Fruit fly (Drosophila melanogaster): Measurements from ENCODE around the gene CG7377.

The CG7377 gene

dm6 chr3L:11586794-11587462 is 2.6 kb upstream of the CG7377 start:
- no peak for TF ChIP-seq CTCF (optimal IDR thresholded peaks at IDR 0.05)
- no peak for TF ChIP-seq CG8478 (optimal IDR thresholded peaks at IDR 0.05)

dm6 chr3L:11587720-11588580 is 1.5 kb upstream of the CG7377 start, which contains the start of gene rt:
TSS of gene rt (minus strand) at chr3L:11587770.
- TF ChIP-seq CTCF (optimal IDR thresholded peaks at IDR 0.05) (no peak), CG8478 (optimal IDR thresholded peaks at IDR 0.05) (no peak)

- TF ChIP-seq CG8478 (optimal IDR thresholded peaks at IDR 0.05) (no peak), CTCF (optimal IDR thresholded peaks at IDR 0.05) (no peak)
Measured at dm6 chr3L:11588594-11588993, 901 bp upstream of the CG7377 start.

- no peak for TF ChIP-seq CG8478 (optimal IDR thresholded peaks at IDR 0.05)
Measured at dm6 chr3L:11591131-11591530, 1.6 kb downstream of the CG7377 start, which contains the start of gene CG33268. TSS of gene CG33268 (minus strand) at chr3L:11591231.

- TF ChIP-seq CG8478 (optimal IDR thresholded peaks at IDR 0.05) (no peak), CTCF (optimal IDR thresholded peaks at IDR 0.05) (no peak)
Measured at dm6 chr3L:11591803-11592202, 2.3 kb downstream of the CG7377 start.

- TF ChIP-seq CTCF (optimal IDR thresholded peaks at IDR 0.05) (no peak), CG8478 (optimal IDR thresholded peaks at IDR 0.05) (no peak)
Measured at dm6 chr3L:11593778-11594177, 4.3 kb downstream of the CG7377 start.

- no peak for TF ChIP-seq CTCF (optimal IDR thresholded peaks at IDR 0.05)
- no peak for TF ChIP-seq CG8478 (optimal IDR thresholded peaks at IDR 0.05)
Measured at dm6 chr3L:11596585-11597252, 7.2 kb downstream of the CG7377 start, which contains the start of gene CG7368. TSS of gene CG7368 (plus strand) at chr3L:11597202.

dm6 chr3L:11599255-11599654 is 9.8 kb downstream of the CG7377 start:
- TF ChIP-seq CG8478 (optimal IDR thresholded peaks at IDR 0.05) (no peak), CTCF (optimal IDR thresholded peaks at IDR 0.05) (no peak)

dm6 chr3L:11599965-11600420 is 10.5 kb downstream of the CG7377 start, which contains the start of the genes CG14137 and CG46394:
TSS of gene CG14137 (minus strand) at chr3L:11600065.
TSS of gene CG46394 (plus strand) at chr3L:11600370.
- TF ChIP-seq CTCF (optimal IDR thresholded peaks at IDR 0.05) (no peak), CG8478 (optimal IDR thresholded peaks at IDR 0.05) (no peak)

- TF ChIP-seq CG8478 (optimal IDR thresholded peaks at IDR 0.05): no peak
- TF ChIP-seq CTCF (optimal IDR thresholded peaks at IDR 0.05): no peak
Measured at dm6 chr3L:11601133-11601532, 11.6 kb downstream of the CG7377 start.

dm6 chr3L:11602040-11602439 is 12.5 kb downstream of the CG7377 start:
- TF ChIP-seq CG8478 (optimal IDR thresholded peaks at IDR 0.05) (no peak), CTCF (optimal IDR thresholded peaks at IDR 0.05) (no peak)

- TF ChIP-seq CG8478 (optimal IDR thresholded peaks at IDR 0.05): no peak
- TF ChIP-seq CTCF (optimal IDR thresholded peaks at IDR 0.05): no peak
Measured at dm6 chr3L:11604227-11604626, 14.7 kb downstream of the CG7377 start.

- TF ChIP-seq CTCF (optimal IDR thresholded peaks at IDR 0.05) (no peak), CG8478 (optimal IDR thresholded peaks at IDR 0.05) (no peak)
Measured at dm6 chr3L:11609153-11609809, 19.8 kb downstream of the CG7377 start, which contains the start of gene Duba. TSS of gene Duba (minus strand) at chr3L:11609465.

dm6 chr3L:11609835-11610234 is 20.3 kb downstream of the CG7377 start, which contains the start of gene CG42832:
TSS of gene CG42832 (plus strand) at chr3L:11610135.
- TF ChIP-seq CTCF (optimal IDR thresholded peaks at IDR 0.05): no peak
- no peak for TF ChIP-seq CG8478 (optimal IDR thresholded peaks at IDR 0.05)
